Worm (Caenorhabditis elegans) whole organism, early embryonic: ENCODE results near the gene srpa-68.

Source experiments
- F13C5.2 ChIP-seq: sonication (generic microtip); optimal IDR thresholded peaks from 2 replicates; lab custom pipeline; 2017; ENCODE audit warnings: mild to moderate bottlenecking, missing genetic modification characterization, inconsistent platforms, missing compliant biosample characterization
- ama-1 ChIP-seq: fragments of 150-350 bp; optimal IDR thresholded peaks from 2 replicates; lab custom pipeline; 2014
- ets-7 ChIP-seq: sonication (generic microtip); optimal IDR thresholded peaks from 2 replicates; lab custom pipeline; 2016; ENCODE audit warnings: missing genotype, missing genetic modification characterization, missing compliant biosample characterization
- flt-1 ChIP-seq: fragments of 200-800 bp; sonication (Bioruptor generic); IDR thresholded peaks from 2 replicates; pipeline ENCODE4 v1.3.6; 2022; ENCODE audit warnings: missing genetic modification characterization, missing compliant biosample characterization
- pes-1 ChIP-seq: fragments of 200-800 bp; sonication (Bioruptor generic); IDR thresholded peaks from 2 replicates; pipeline ENCODE4 v1.3.6; 2022; ENCODE audit warnings: missing genetic modification reagents, missing genetic modification characterization, missing compliant biosample characterization
- scrt-1 ChIP-seq: fragments of 200-800 bp; sonication (Bioruptor generic); IDR thresholded peaks from 2 replicates; pipeline ENCODE4 v1.3.6; 2022; ENCODE audit warnings: missing genetic modification characterization, missing compliant biosample characterization
- tra-4 ChIP-seq: sonication (generic microtip); optimal IDR thresholded peaks from 2 replicates; lab custom pipeline; 2017; ENCODE audit warnings: missing genetic modification characterization, missing compliant biosample characterization

- TF ChIP-seq ama-1 (lab: Kevin White, UChicago) (no peak), tra-4 (tag; lab: Kevin White, UChicago) (no peak), scrt-1 (GFP tag; lab: Robert Waterston, UW) (no peak), ets-7 (no peak), pes-1 (GFP tag; lab: Robert Waterston, UW) (no peak), F13C5.2 (no peak), flt-1 (GFP tag; lab: Robert Waterston, UW) (no peak)
These were observed 45.5 kb downstream of the srpa-68 start for ce11 chrV:12245777-12246452.
